Worm (Caenorhabditis elegans): ENCODE data around the gene F43B10.1.

DNA sequence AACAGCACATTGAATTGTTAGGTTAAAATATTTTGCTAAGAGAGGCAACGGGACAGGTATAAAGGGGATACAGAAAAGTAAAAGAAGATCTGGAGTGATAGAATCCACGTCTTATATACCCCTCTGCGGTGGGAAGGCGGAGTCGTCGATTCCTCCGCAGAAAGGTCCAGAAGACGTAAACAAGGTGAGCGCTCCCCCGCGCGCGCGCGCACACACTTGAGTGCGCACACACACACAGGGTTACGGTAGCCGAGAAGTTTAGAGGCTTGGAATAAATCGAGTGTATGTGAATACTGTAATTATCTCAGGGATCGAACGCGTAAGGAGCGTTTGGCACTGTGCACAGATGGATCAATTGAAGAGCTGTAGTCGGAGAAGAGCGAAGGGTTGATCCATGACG is 24.8 kb upstream of the F43B10.1 start:
- no peak for TF ChIP-seq ces-1 (GFP tag; optimal IDR thresholded peaks at IDR 0.05)
- no peak for TF ChIP-seq gei-8 (GFP tag; optimal IDR thresholded peaks at IDR 0.05)
- TF ChIP-seq ZK337.2 (GFP tag; IDR thresholded peaks at IDR 0.05), result no peak

Measured in whole organism, L4 larva.